Worm (Caenorhabditis elegans) whole organism, L3 larva: ENCODE measurements around the gene F02H6.2.

Experiments
- ZK546.5 ChIP-seq: sonication (generic microtip); optimal IDR thresholded peaks from 2 replicates; lab custom pipeline; 2017; ENCODE audit warnings: missing biosample characterization, missing genetic modification characterization
- ceh-82 ChIP-seq: fragments of 150-350 bp; optimal IDR thresholded peaks from 2 replicates; lab custom pipeline; 2014; ENCODE audit warnings: missing biosample characterization, missing genetic modification characterization
- daf-12 ChIP-seq: fragments of 150-350 bp; optimal IDR thresholded peaks from 2 replicates; lab custom pipeline; 2014; ENCODE audit warnings: missing biosample characterization, missing genetic modification reagents, missing genetic modification characterization
- elt-1 ChIP-seq: fragments of 150-350 bp; optimal IDR thresholded peaks from 2 replicates; lab custom pipeline; 2014; ENCODE audit warnings: missing biosample characterization, missing genetic modification characterization
- lin-15B ChIP-seq: fragments of 150-350 bp; optimal IDR thresholded peaks from 2 replicates; lab custom pipeline; 2014; ENCODE audit warnings: missing biosample characterization, missing genetic modification characterization
- nfya-1 ChIP-seq: sonication (generic microtip); optimal IDR thresholded peaks from 2 replicates; lab custom pipeline; 2017; ENCODE audit warnings: missing genetic modification characterization, mild to moderate bottlenecking, missing compliant biosample characterization, antibody characterized with exemption, moderate library complexity; ENCODE audit not compliant: insufficient read depth
- nhr-11 ChIP-seq: fragments of 150-350 bp; optimal IDR thresholded peaks from 2 replicates; lab custom pipeline; 2014; ENCODE audit warnings: missing biosample characterization, missing genetic modification characterization
- nhr-76 ChIP-seq: fragments of 150-350 bp; sonication (generic microtip); optimal IDR thresholded peaks from 5 replicates; lab custom pipeline; 2014; ENCODE audit warnings: missing biosample characterization, missing genetic modification characterization
- pha-4 ChIP-seq: fragments of 150-350 bp; optimal IDR thresholded peaks from 2 replicates; lab custom pipeline; 2014; ENCODE audit warnings: missing biosample characterization, missing genetic modification reagents, missing genetic modification characterization
- ztf-11 ChIP-seq: fragments of 150-350 bp; optimal IDR thresholded peaks from 2 replicates; lab custom pipeline; 2014; ENCODE audit warnings: missing biosample characterization, missing genetic modification characterization

- no peak for TF ChIP-seq ceh-82 (tag; lab: Kevin White, UChicago)
- TF ChIP-seq daf-12: no peak
- TF ChIP-seq nhr-76 (tag; lab: Kevin White, UChicago): no peak
- TF ChIP-seq elt-1 (tag; lab: Kevin White, UChicago): no peak
- no peak for TF ChIP-seq ztf-11 (tag; lab: Kevin White, UChicago)
- no peak for TF ChIP-seq ZK546.5
- no peak for TF ChIP-seq nfya-1
- TF ChIP-seq lin-15B (tag; lab: Kevin White, UChicago): no peak
- TF ChIP-seq nhr-11 (tag; lab: Kevin White, UChicago): no peak
- TF ChIP-seq pha-4 (tag; lab: Kevin White, UChicago): no peak
Observed at ce11 chrIV:14186264-14186663, 10.0 kb upstream of the F02H6.2 start.
